Worm (Caenorhabditis elegans) whole organism, young adult: ENCODE results near the gene cth-2.
A peak's percentile ranks its signal among the peaks of the same experiment; 100 is the strongest.

Experiments used
- B0336.3 ChIP-seq: fragments of 200-800 bp; sonication (Bioruptor generic); IDR thresholded peaks from 2 replicates; pipeline ENCODE4 v1.3.6; 2022; ENCODE audit warnings: missing genetic modification characterization, missing compliant biosample characterization
- C06A6.2 ChIP-seq: fragments of 200-800 bp; sonication (Bioruptor generic); conservative IDR thresholded peaks from 2 replicates; pipeline ENCODE4 v1.3.6; 2022; ENCODE audit warnings: missing genetic modification characterization, missing compliant biosample characterization
- C17E4.6 ChIP-seq: fragments of 200-800 bp; sonication (Bioruptor generic); IDR thresholded peaks from 2 replicates; pipeline ENCODE4 v1.3.6; 2022; ENCODE audit warnings: missing genetic modification reagents, missing genetic modification characterization, missing compliant biosample characterization
- F37B4.10 ChIP-seq: fragments of 200-800 bp; sonication (Bioruptor generic); IDR thresholded peaks from 2 replicates; pipeline ENCODE4 v1.3.6; 2022; ENCODE audit warnings: missing genetic modification characterization, missing compliant biosample characterization
- K12H6.12 ChIP-seq: fragments of 200-800 bp; sonication (Bioruptor generic); optimal IDR thresholded peaks from 2 replicates; lab custom pipeline; 2018; ENCODE audit warnings: mild to moderate bottlenecking, missing genetic modification characterization, missing compliant biosample characterization
- Y53G8AR.9 ChIP-seq: fragments of 200-800 bp; sonication (Bioruptor generic); conservative IDR thresholded peaks from 2 replicates; pipeline ENCODE4 v1.3.6; 2022; ENCODE audit warnings: missing genetic modification reagents, missing genetic modification characterization, missing compliant biosample characterization
- Y79H2A.3 ChIP-seq: fragments of 200-800 bp; sonication (Bioruptor generic); conservative IDR thresholded peaks from 2 replicates; pipeline ENCODE4 v1.3.6; 2022; ENCODE audit warnings: missing genetic modification reagents, missing genetic modification characterization, missing compliant biosample characterization
- Y95B8A.8 ChIP-seq: fragments of 200-800 bp; sonication (Bioruptor generic); IDR thresholded peaks from 2 replicates; pipeline ENCODE4 v1.3.6; 2022; ENCODE audit warnings: missing genetic modification reagents, missing genetic modification characterization, missing compliant biosample characterization
- ZK185.1 ChIP-seq: sonication (generic microtip); optimal IDR thresholded peaks from 2 replicates; lab custom pipeline; 2016; ENCODE audit warnings: mild to moderate bottlenecking, missing genetic modification characterization, missing compliant biosample characterization; ENCODE audit not compliant: poor library complexity, severe bottlenecking
- akir-1 ChIP-seq: fragments of 200-800 bp; sonication (Bioruptor generic); optimal IDR thresholded peaks from 2 replicates; lab custom pipeline; 2018; ENCODE audit warnings: mild to moderate bottlenecking, missing genetic modification characterization, moderate library complexity, missing compliant biosample characterization
- ama-1 ChIP-seq, 3 experiments: fragments of 150-350 bp in 1 of 3; sonication (generic microtip) in 2 of 3; optimal IDR thresholded peaks; 2 replicates each; lab custom pipeline; 2014 to 2018; ENCODE audit warnings: missing biosample characterization in 2 of 3, missing genetic modification characterization in 2 of 3, missing genetic modification reagents in 2 of 3
- attf-3 ChIP-seq: fragments of 200-800 bp; sonication (Bioruptor generic); conservative IDR thresholded peaks from 2 replicates; pipeline ENCODE4 v1.3.6; 2022; ENCODE audit warnings: missing genetic modification reagents, missing genetic modification characterization, missing compliant biosample characterization
- attf-5 ChIP-seq: fragments of 200-800 bp; sonication (Bioruptor generic); optimal IDR thresholded peaks from 2 replicates; lab custom pipeline; 2018; ENCODE audit warnings: mild to moderate bottlenecking, missing genetic modification characterization, missing compliant biosample characterization
- bed-1 ChIP-seq: fragments of 200-800 bp; sonication (Bioruptor generic); IDR thresholded peaks from 2 replicates; pipeline ENCODE4 v1.3.6; 2022; ENCODE audit warnings: missing genetic modification reagents, missing genetic modification characterization, missing compliant biosample characterization
- cebp-1 ChIP-seq, 2 experiments: fragments of 200-800 bp in 1 of 2; sonication (Bioruptor generic) in 1 of 2; sonication (generic microtip) in 1 of 2; IDR thresholded peaks in 1 of 2; optimal IDR thresholded peaks in 1 of 2; 2 replicates each; pipeline versions ENCODE4 v1.3.6 to Lab custom; 2017 to 2022; ENCODE audit warnings: missing compliant biosample characterization in 2 of 2, missing genetic modification characterization in 2 of 2, mild to moderate bottlenecking in 1 of 2, missing genetic modification reagents in 1 of 2, moderate library complexity in 1 of 2
- ceh-27 ChIP-seq: fragments of 200-800 bp; sonication (Bioruptor generic); optimal IDR thresholded peaks from 2 replicates; lab custom pipeline; 2018; ENCODE audit warnings: mild to moderate bottlenecking, missing genetic modification characterization, moderate library complexity, missing compliant biosample characterization
- ceh-58 ChIP-seq: fragments of 200-800 bp; sonication (Bioruptor generic); IDR thresholded peaks from 2 replicates; pipeline ENCODE4 v1.3.6; 2022; ENCODE audit warnings: missing genetic modification characterization, missing compliant biosample characterization
- chd-7 ChIP-seq: sonication (generic microtip); optimal IDR thresholded peaks from 2 replicates; lab custom pipeline; 2016; ENCODE audit warnings: mild to moderate bottlenecking, missing genetic modification characterization, moderate library complexity, missing compliant biosample characterization
- dox-1 ChIP-seq: fragments of 200-800 bp; sonication (Bioruptor generic); IDR thresholded peaks from 2 replicates; pipeline ENCODE4 v1.3.6; 2022; ENCODE audit warnings: missing genetic modification reagents, missing genetic modification characterization, missing compliant biosample characterization
- egl-18 ChIP-seq: fragments of 200-800 bp; sonication (Bioruptor generic); IDR thresholded peaks from 2 replicates; pipeline ENCODE4 v1.3.6; 2022; ENCODE audit warnings: missing genetic modification reagents, missing genetic modification characterization, missing compliant biosample characterization
- egl-44 ChIP-seq: fragments of 200-800 bp; sonication (Bioruptor generic); IDR thresholded peaks from 2 replicates; pipeline ENCODE4 v1.3.6; 2022; ENCODE audit warnings: missing genetic modification reagents, missing genetic modification characterization, missing compliant biosample characterization
- hrde-1 ChIP-seq: sonication (generic microtip); optimal IDR thresholded peaks from 2 replicates; lab custom pipeline; 2016; ENCODE audit warnings: missing genetic modification characterization, mild to moderate bottlenecking, missing compliant biosample characterization, moderate library complexity, missing genotype, missing genetic modification reagents, borderline replicate concordance
- let-607 ChIP-seq, 2 experiments: fragments of 200-800 bp in 1 of 2; sonication (Bioruptor generic) in 1 of 2; sonication (generic microtip) in 1 of 2; optimal IDR thresholded peaks; 2 replicates each; lab custom pipeline; 2016 to 2018; ENCODE audit warnings: mild to moderate bottlenecking in 2 of 2, missing compliant biosample characterization in 2 of 2, missing genetic modification characterization in 2 of 2, moderate library complexity in 2 of 2, missing genotype in 1 of 2
- lin-35 ChIP-seq, 3 experiments: fragments of 150-350 bp in 2 of 3; sonication (generic microtip) in 1 of 3; optimal IDR thresholded peaks; 2 replicates each; lab custom pipeline; 2014 to 2018; ENCODE audit warnings: missing biosample characterization in 3 of 3, missing genetic modification characterization in 3 of 3, missing genetic modification reagents in 3 of 3
- lin-54 ChIP-seq: fragments of 200-800 bp; sonication (Bioruptor generic); optimal IDR thresholded peaks from 2 replicates; lab custom pipeline; 2018; ENCODE audit warnings: mild to moderate bottlenecking, missing genetic modification characterization, missing compliant biosample characterization
- lsl-1 ChIP-seq: fragments of 200-800 bp; sonication (Bioruptor generic); optimal IDR thresholded peaks from 2 replicates; lab custom pipeline; 2018; ENCODE audit warnings: mild to moderate bottlenecking, missing genetic modification characterization, moderate library complexity, missing compliant biosample characterization
- madf-8 ChIP-seq: fragments of 200-800 bp; sonication (Bioruptor generic); conservative IDR thresholded peaks from 2 replicates; pipeline ENCODE4 v1.3.6; 2022; ENCODE audit warnings: missing genetic modification reagents, missing genetic modification characterization, missing compliant biosample characterization
- mcd-1 ChIP-seq: fragments of 200-800 bp; sonication (Bioruptor generic); IDR thresholded peaks from 2 replicates; pipeline ENCODE4 v1.3.6; 2022; ENCODE audit warnings: missing genetic modification reagents, missing genetic modification characterization, missing compliant biosample characterization
- mel-28 ChIP-seq: sonication (generic microtip); optimal IDR thresholded peaks from 2 replicates; lab custom pipeline; 2016; ENCODE audit warnings: borderline replicate concordance, mild to moderate bottlenecking, missing genetic modification characterization, missing compliant biosample characterization
- mes-4 ChIP-seq: sonication (generic microtip); optimal IDR thresholded peaks from 2 replicates; lab custom pipeline; 2016; ENCODE audit warnings: missing genotype, missing genetic modification characterization, missing compliant biosample characterization
- nhr-179 ChIP-seq: sonication (generic microtip); optimal IDR thresholded peaks from 2 replicates; lab custom pipeline; 2016; ENCODE audit warnings: mild to moderate bottlenecking, missing genetic modification characterization, missing compliant biosample characterization
- nhr-80 ChIP-seq: sonication (generic microtip); optimal IDR thresholded peaks from 2 replicates; lab custom pipeline; 2016; ENCODE audit warnings: missing genetic modification characterization, missing compliant biosample characterization
- rcor-1 ChIP-seq: fragments of 200-800 bp; sonication (Bioruptor generic); IDR thresholded peaks from 2 replicates; pipeline ENCODE4 v1.3.6; 2022; ENCODE audit warnings: missing genetic modification reagents, missing genetic modification characterization, missing compliant biosample characterization
- sea-2 ChIP-seq: fragments of 200-800 bp; sonication (Bioruptor generic); IDR thresholded peaks from 2 replicates; pipeline ENCODE4 v1.3.6; 2022; ENCODE audit warnings: missing genetic modification characterization, missing compliant biosample characterization
- snpc-4 ChIP-seq, 5 experiments: fragments of 150-350 bp in 1 of 5; sonication (generic microtip) in 4 of 5; optimal IDR thresholded peaks; 2 replicates each; lab custom pipeline; 2014 to 2018; ENCODE audit warnings: missing genetic modification characterization in 5 of 5, missing biosample characterization in 3 of 5, antibody characterized with exemption in 2 of 5, mild to moderate bottlenecking in 2 of 5, missing compliant biosample characterization in 2 of 5, missing genotype in 2 of 5, moderate library complexity in 2 of 5, missing genetic modification reagents in 1 of 5
- tbp1 ChIP-seq: fragments of 200-800 bp; sonication (Bioruptor generic); optimal IDR thresholded peaks from 2 replicates; lab custom pipeline; 2018; ENCODE audit warnings: mild to moderate bottlenecking, missing genetic modification characterization, missing compliant biosample characterization
- ztf-18 ChIP-seq: sonication (generic microtip); optimal IDR thresholded peaks from 2 replicates; lab custom pipeline; 2016; ENCODE audit warnings: missing genotype, mild to moderate bottlenecking, missing genetic modification characterization, missing compliant biosample characterization
- ztf-22 ChIP-seq: fragments of 200-800 bp; sonication (Bioruptor generic); optimal IDR thresholded peaks from 2 replicates; lab custom pipeline; 2018; ENCODE audit warnings: mild to moderate bottlenecking, missing genetic modification characterization, moderate library complexity, missing compliant biosample characterization

cth-2 gene

ce11 chrII:7075564-7076228, 17.9 kb upstream of the cth-2 start, which contains the start of gene T02G5.7 (continued):
- TF ChIP-seq sea-2 = no peak
- no peak for TF ChIP-seq hrde-1 (tag; lab: Kevin White, UChicago)
- TF ChIP-seq C06A6.2 (GFP tag; lab: Robert Waterston, UW) = 0 out of 2 replicates have a peak, but pooled peaks have one; percentile 44
- TF ChIP-seq ztf-18 (tag; lab: Kevin White, UChicago) = peak; percentile 15
- TF ChIP-seq B0336.3 (GFP tag; lab: Robert Waterston, UW) = peak; percentile 59; the same call in 1 of the 2 replicates

DNA sequence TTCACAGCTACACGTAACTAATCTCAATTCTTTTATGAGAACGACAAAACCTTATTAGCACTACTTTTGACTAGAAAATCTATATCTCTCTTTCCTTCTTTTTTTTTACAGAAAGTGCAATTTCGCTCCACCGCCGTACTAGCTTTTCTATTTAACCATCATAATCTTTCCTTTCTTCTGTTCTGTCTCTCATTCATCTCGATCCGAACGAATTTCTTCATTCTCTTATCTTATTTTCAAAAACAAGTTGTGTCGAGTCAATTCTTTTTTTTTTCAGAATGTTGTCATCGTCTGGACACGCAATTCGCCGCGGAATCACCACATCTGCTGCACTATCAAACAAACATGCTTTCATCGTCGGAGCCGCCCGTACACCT, 15.8 kb upstream of the cth-2 start, which contains the start of gene kat-1:
TSS of gene kat-1 (plus strand) at position 278 of the 377 bp plus-strand sequence.
- no peak for TF ChIP-seq C17E4.6 (GFP tag; lab: Robert Waterston, UW)
- no peak for TF ChIP-seq mel-28 (tag; lab: Kevin White, UChicago)
- no peak for TF ChIP-seq ceh-58 (GFP tag; lab: Robert Waterston, UW)
- TF ChIP-seq C06A6.2 (GFP tag; lab: Robert Waterston, UW) = no peak
- TF ChIP-seq dox-1 (GFP tag; lab: Robert Waterston, UW) = 0 out of 2 replicates have a peak, but pooled peaks have one; percentile 4
- no peak for TF ChIP-seq ama-1 (optimal IDR thresholded peaks at IDR 0.05; lab: Kevin White, UChicago)
- no peak for TF ChIP-seq ama-1 (GFP tag; optimal IDR thresholded peaks at IDR 0.05; lab: Kevin White, UChicago)
- no peak for TF ChIP-seq nhr-179 (tag; lab: Kevin White, UChicago)
- no peak for TF ChIP-seq mes-4 (tag; lab: Kevin White, UChicago)

DNA sequence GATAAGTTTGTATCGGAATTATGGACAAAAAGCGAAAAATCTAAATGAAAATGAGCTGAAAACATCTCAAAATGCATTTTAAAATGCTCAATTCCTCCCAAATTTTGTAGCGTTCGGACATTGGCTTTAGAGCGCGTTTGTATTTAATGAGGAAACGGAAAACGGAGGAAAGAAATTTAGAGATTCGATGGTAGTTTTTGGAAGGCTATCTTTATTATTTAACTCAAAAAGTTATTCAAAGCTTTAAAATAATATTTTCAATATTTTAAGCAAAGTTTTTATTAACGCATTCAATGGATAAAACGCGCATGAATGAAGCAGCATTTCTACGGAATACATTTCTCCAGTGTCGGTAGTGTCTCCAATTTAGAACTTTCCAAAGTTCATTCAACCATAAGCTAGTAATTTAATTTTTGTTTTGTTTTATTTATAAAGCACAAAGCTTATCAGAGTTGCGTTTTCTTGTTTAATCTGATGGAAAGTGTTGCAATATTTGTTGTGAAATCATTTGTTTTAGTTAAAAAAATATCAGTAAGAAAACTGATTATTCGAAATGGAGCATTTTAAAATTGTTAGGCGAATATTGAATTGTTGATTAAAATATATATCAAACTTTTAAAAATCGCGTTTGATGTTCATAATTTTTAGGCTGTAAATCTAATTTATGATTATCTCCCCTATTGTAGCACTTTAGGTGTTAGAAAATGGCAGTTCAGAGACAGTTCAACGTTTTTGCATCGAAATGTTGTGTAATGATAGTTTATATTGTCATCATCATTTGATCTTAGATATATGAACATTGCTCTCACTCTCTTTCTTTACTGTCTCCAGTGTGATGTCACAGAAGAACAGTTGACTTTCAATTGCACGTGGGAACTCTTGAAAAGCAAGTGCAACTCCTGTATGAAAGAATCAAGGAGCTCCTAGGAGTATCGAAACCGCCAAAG, 15.1 kb upstream of the cth-2 start:
- TF ChIP-seq mcd-1 (GFP tag; lab: Robert Waterston, UW) (peak; percentile 69), lsl-1 (peak; percentile 26), Y95B8A.8 (GFP tag; lab: Robert Waterston, UW) (no peak), egl-18 (GFP tag; lab: Robert Waterston, UW) (no peak), hrde-1 (tag; lab: Kevin White, UChicago) (no peak), dox-1 (GFP tag; lab: Robert Waterston, UW) (no peak), tbp1 (GFP tag; lab: Kevin White, UChicago) (peak; percentile 12), attf-3 (peak; percentile 46; the same call in 1 of the 2 replicates), mel-28 (tag; lab: Kevin White, UChicago) (no peak), cebp-1 (GFP tag; IDR thresholded peaks at IDR 0.05; lab: Robert Waterston, UW) (no peak), cebp-1 (tag; optimal IDR thresholded peaks at IDR 0.05; lab: Kevin White, UChicago) (peak; percentile 11), egl-44 (GFP tag; lab: Robert Waterston, UW) (no peak), bed-1 (GFP tag; lab: Robert Waterston, UW) (no peak), lin-35 (GFP tag; optimal IDR thresholded peaks at IDR 0.05; lab: Kevin White, UChicago) (peak in 1 of 3 experiments; percentile 28), nhr-80 (tag; lab: Kevin White, UChicago) (peak; percentile 75), F37B4.10 (GFP tag; lab: Robert Waterston, UW) (no peak), Y79H2A.3 (GFP tag; lab: Robert Waterston, UW) (no peak), K12H6.12 (tag; lab: Kevin White, UChicago) (peak; percentile 56), madf-8 (no peak), rcor-1 (GFP tag; lab: Robert Waterston, UW) (no peak), snpc-4 (GFP tag; optimal IDR thresholded peaks at IDR 0.05; lab: Kevin White, UChicago) (no peak), snpc-4 (tag; optimal IDR thresholded peaks at IDR 0.05; lab: Kevin White, UChicago) (peak in 1 of 4 experiments; percentile 5), lin-54 (GFP tag; lab: Kevin White, UChicago) (peak; percentile 18), ZK185.1 (tag; lab: Kevin White, UChicago) (peak; percentile 24), akir-1 (no peak), ztf-22 (GFP tag; lab: Kevin White, UChicago) (no peak), chd-7 (tag; lab: Kevin White, UChicago) (peak; percentile 11), Y53G8AR.9 (0 out of 2 replicates have a peak, but pooled peaks have one; percentile 12), attf-5 (GFP tag; lab: Kevin White, UChicago) (peak; percentile 21), ceh-27 (GFP tag; lab: Kevin White, UChicago) (peak; percentile 67), let-607 (tag; optimal IDR thresholded peaks at IDR 0.05; lab: Kevin White, UChicago) (peak in 1 of 2 experiments; percentile 40)
